Worm (Caenorhabditis elegans): ENCODE results near the gene F47E1.1.

The F47E1.1 gene

DNA sequence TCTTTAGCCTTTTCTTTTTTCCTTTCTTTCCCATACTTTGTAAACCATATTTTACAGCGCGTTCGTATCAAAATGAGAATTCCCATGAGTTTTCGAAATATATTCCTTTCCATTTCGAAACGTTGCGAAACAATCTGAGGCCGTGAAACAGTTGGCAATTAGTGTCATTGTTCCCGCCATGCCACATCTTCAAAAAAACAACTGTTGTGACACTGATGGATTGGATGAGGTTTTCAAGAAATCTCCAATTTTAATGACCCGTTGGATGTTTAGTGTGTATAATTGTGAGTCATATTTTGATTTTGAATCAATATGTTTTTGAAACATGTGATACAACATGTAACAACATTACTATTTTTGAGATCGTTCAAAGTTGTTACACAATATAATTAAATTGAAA, 7.9 kb upstream of the F47E1.1 start:
- TF ChIP-seq dao-5 (tag; optimal IDR thresholded peaks at IDR 0.05) (no peak), W03F9.2 (tag; optimal IDR thresholded peaks at IDR 0.05) (no peak), him-1 (tag; optimal IDR thresholded peaks at IDR 0.05) (no peak)

DNA sequence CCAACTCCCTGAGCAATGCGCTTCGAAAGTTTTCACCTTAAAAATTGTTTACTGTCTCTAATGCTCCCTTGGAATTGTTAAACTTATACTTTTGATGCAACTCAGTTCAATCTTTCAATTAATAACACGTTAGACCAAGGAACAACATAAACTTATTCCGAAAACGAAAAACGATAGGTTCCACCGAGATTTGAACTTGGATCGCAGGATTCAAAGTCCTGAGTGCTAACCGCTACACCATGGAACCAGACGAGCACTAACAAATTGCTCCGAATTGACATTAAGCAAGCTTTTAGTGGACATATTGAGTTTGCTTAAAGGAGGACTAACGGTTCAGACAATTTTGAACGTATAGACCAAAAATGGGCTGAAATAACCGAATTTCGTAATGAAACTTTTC, 2.5 kb upstream of the F47E1.1 start:
- TF ChIP-seq him-1 (tag; optimal IDR thresholded peaks at IDR 0.05) (no peak), W03F9.2 (tag; optimal IDR thresholded peaks at IDR 0.05) (no peak), dao-5 (tag; optimal IDR thresholded peaks at IDR 0.05) (no peak)

DNA sequence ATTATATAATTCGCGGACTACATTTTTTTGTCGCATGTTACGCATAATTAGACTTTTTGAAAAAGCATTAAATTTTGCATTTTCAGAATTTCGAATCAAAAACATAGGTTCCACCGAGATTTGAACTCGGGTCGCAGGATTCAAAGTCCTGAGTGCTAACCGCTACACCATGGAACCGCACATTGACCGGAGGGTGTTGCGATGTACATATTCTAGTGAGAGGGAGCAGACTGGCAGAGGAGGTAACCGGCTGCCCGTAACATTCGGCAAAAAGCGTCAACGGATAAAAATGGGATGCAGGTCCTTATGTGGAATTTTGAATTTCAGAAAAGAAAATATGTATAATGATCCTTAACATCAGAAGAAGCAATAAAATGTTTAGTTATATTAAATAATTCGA, 1.2 kb downstream of the F47E1.1 start:
- TF ChIP-seq W03F9.2 (tag; optimal IDR thresholded peaks at IDR 0.05) (peak; percentile 14), him-1 (tag; optimal IDR thresholded peaks at IDR 0.05) (peak; percentile 19), dao-5 (tag; optimal IDR thresholded peaks at IDR 0.05) (peak; percentile 40)

DNA sequence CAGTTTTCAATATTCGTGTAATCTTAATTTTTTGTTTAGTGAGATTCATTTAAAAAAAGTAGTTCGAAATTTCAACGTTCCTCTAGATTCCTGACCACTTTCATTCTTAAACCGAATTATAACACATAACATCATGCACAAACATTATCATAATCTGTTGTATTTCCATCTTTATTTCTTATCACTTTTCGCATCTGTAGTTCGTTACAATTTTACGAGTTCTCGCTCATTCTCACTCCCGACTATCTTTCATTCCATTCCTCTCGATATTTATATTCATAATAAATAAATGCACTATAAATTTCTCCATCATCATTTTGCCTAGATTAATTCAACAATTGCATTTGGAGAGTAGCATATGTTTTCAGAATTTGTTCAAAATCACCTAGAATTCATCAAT, 4.2 kb downstream of the F47E1.1 start:
- TF ChIP-seq W03F9.2 (tag; optimal IDR thresholded peaks at IDR 0.05), result no peak
- no peak for TF ChIP-seq dao-5 (tag; optimal IDR thresholded peaks at IDR 0.05)
- no peak for TF ChIP-seq him-1 (tag; optimal IDR thresholded peaks at IDR 0.05)

DNA sequence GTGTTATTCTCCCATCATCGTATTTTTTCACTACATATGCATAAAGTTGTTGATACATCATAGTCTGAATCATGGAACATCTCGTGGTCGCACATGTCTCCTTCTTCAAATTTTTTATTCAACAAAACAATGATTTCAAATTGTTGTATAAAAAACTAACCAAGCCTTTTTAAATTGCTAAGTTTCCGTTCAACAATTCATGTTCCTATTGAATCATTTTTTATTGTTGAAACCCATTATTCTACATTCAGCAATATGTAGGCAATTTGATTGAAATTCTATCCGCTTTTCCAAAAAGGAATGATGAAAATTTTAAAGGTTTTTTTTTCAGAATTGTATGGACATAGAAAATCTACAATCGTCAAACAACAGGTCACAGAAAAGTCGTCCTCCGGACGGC, 5.7 kb downstream of the F47E1.1 start, which contains the start of gene ajm-1:
ajm-1 (plus strand) TSS at position 301 of the 400 bp plus-strand sequence.
- TF ChIP-seq W03F9.2 (tag; optimal IDR thresholded peaks at IDR 0.05) (no peak), dao-5 (tag; optimal IDR thresholded peaks at IDR 0.05) (no peak), him-1 (tag; optimal IDR thresholded peaks at IDR 0.05) (no peak)

DNA sequence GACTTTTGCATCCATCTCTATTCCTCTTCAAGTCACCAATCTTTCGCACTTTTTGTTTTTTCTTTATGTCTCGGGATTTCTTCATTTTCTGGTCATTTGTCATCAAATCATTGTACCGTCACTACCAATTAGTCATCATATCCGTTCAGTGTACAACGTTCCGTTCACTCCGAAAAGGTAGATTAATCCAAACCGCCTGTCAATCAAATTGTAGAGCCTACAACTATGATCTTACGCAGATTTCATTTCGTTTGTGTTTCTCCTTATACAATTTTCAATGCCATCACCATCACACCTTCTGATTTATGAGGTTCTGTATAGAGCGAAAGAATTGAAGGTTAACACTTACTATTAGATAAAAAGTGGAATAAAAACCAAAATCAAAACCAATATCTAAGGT, 8.9 kb downstream of the F47E1.1 start:
- no peak for TF ChIP-seq W03F9.2 (tag; optimal IDR thresholded peaks at IDR 0.05)
- TF ChIP-seq dao-5 (tag; optimal IDR thresholded peaks at IDR 0.05), result no peak
- TF ChIP-seq him-1 (tag; optimal IDR thresholded peaks at IDR 0.05), result no peak

DNA sequence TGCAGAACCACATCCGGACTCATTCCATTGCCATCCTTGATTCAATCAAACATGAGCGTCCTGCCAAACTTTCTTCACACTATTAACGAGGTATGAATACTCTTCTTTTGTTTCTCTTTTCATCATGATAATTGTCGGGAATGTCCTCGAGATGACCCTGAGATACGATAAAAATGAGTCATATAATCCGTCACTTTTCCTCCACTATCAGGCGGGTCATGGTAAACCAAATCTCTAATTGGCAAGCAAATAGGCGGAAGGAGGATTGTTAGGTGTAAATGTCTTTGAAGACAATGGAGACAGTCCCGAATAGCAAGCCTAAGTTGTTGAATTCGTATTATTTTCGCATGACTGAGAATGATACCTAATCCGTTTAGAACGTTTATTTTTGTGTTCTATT, 11.6 kb downstream of the F47E1.1 start:
- TF ChIP-seq dao-5 (tag; optimal IDR thresholded peaks at IDR 0.05) (no peak), W03F9.2 (tag; optimal IDR thresholded peaks at IDR 0.05) (no peak), him-1 (tag; optimal IDR thresholded peaks at IDR 0.05) (no peak)

DNA sequence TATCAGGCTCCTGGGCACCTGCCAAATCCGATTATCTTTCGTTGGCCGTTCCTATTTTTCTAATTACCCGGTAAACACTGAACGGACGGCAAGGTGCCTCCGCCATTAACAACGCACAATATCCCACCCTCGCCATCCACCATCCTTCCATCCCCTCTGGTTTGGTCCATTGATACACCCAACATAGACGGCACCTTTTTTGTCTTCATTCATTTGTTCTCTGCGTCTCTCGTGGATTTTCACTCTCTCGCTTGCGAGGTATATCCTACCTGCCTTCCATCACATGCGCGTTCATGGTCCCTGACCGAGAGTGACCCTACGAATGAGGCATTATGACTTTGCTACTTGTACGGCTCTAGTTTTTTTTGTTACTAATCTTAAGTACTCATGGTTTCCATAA, 12.6 kb downstream of the F47E1.1 start:
- TF ChIP-seq dao-5 (tag; optimal IDR thresholded peaks at IDR 0.05) (no peak), W03F9.2 (tag; optimal IDR thresholded peaks at IDR 0.05) (no peak), him-1 (tag; optimal IDR thresholded peaks at IDR 0.05) (no peak)

DNA sequence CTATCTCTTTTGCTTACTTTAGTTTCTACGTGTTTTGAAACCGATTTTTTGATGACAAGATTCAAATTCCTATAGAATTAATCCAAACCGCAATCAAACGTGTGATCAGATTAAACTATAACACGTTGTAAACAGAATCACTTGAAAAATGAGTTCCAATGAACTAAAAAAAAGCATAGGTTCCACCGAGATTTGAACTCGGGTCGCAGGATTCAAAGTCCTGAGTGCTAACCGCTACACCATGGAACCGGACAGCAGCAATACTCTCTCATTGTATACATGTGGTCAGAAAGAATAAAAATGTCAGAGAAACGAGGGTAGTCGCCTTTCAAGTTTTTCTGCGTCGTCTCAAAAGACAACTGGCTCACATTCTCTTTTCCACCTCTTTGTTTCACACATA, 14.4 kb downstream of the F47E1.1 start:
- TF ChIP-seq dao-5 (tag; optimal IDR thresholded peaks at IDR 0.05) (peak; percentile 35), him-1 (tag; optimal IDR thresholded peaks at IDR 0.05) (peak; percentile 33), W03F9.2 (tag; optimal IDR thresholded peaks at IDR 0.05) (no peak)

DNA sequence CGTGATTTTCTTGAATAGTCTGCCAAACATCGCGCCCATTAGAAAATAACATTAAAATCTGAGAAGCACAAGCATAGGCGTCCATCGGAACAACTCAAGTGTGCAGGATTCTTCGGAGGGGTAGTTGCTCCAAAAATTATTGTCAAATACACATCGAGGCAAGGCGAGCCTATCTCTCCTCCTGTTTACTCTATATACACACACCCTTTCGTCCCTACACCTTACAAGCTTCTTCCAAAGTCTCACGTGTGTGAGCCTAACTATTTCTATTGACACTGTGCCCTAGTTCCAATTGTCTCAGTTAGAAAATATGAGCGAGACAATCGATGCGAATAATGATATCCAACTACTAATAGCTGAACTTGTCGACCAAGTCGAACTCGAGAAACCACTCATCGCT, 14.9 kb downstream of the F47E1.1 start:
- TF ChIP-seq dao-5 (tag; optimal IDR thresholded peaks at IDR 0.05) (no peak), W03F9.2 (tag; optimal IDR thresholded peaks at IDR 0.05) (no peak), him-1 (tag; optimal IDR thresholded peaks at IDR 0.05) (no peak)

DNA sequence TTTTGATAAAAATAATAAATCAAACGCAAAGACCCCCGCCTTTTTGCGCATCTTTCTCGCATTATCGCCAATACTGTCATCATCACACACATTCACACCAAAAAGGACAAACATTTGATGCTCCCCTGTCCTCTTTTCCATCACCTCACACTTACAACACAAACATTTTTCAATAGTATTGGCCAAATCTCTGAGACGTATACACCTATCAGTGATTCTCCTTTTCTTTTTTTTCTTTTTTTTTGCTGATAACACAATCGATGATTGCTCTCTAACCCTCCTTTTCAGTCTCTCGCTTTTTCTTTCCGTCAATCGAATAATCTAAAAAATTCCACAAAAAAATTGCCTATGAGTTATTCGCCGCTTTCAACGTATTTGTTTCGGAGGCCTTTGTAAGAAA, 19.9 kb downstream of the F47E1.1 start:
- no peak for TF ChIP-seq him-1 (tag; optimal IDR thresholded peaks at IDR 0.05)
- no peak for TF ChIP-seq dao-5 (tag; optimal IDR thresholded peaks at IDR 0.05)
- no peak for TF ChIP-seq W03F9.2 (tag; optimal IDR thresholded peaks at IDR 0.05)

DNA sequence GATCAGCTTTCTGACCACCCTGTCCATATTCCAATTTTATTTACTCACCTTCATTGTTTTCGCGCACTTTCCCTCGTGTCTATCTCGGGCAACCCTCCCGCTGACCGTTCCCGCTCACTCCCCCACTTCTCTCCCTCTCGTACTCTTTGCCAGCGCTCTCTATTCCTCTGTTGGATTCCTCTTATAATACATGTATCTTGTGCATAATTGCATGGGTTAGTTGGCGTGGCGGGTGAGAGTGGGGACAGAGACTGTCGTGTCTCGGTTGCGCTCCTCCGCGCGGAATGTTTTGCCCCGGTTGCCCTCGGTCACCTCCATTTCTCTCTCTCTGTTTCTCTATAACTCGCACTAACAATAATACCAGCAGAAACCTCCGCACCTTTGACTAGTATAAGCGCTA, 25.2 kb downstream of the F47E1.1 start:
- TF ChIP-seq him-1 (tag; optimal IDR thresholded peaks at IDR 0.05) (no peak), dao-5 (tag; optimal IDR thresholded peaks at IDR 0.05) (no peak), W03F9.2 (tag; optimal IDR thresholded peaks at IDR 0.05) (no peak)

DNA sequence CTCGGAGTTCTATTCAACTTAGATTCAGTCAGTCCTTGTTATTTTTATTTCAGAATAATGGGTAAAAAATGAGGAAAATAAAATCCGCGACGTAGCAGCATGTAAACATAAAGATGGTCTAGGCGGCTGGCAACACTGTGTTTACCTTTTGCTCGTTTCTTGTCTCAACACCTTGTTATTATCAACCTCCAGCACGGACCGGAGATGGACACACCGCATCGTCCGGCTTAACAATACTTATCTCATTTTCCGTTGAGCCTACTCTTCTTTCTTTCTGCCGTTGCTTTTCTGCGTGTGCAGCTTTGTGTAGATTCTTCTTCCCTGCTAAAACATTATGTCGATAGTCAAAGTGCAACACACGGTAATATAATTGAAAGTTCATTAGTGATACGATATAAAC, 26.1 kb downstream of the F47E1.1 start:
- no peak for TF ChIP-seq him-1 (tag; optimal IDR thresholded peaks at IDR 0.05)
- TF ChIP-seq W03F9.2 (tag; optimal IDR thresholded peaks at IDR 0.05), result no peak
- no peak for TF ChIP-seq dao-5 (tag; optimal IDR thresholded peaks at IDR 0.05)

DNA sequence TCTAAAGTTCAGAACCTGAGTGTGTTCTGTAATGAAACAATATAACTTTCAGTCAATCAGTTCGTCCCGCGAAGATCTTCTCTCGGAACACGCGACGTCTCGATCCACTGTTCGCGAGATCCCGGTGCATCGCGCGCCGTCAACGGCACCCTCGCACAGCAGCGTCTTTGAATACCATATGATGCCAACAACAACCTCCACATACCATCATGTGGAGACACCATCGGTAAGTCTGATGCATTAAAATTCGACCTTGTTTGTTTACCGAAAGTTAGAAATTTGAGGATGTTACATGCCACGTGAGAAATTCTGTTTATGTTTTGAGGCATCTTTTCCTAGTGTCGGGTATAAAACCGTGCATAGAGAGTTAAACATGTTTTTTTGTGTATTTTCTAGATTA, 26.6 kb downstream of the F47E1.1 start:
- TF ChIP-seq dao-5 (tag; optimal IDR thresholded peaks at IDR 0.05) (no peak), W03F9.2 (tag; optimal IDR thresholded peaks at IDR 0.05) (no peak), him-1 (tag; optimal IDR thresholded peaks at IDR 0.05) (no peak)

DNA sequence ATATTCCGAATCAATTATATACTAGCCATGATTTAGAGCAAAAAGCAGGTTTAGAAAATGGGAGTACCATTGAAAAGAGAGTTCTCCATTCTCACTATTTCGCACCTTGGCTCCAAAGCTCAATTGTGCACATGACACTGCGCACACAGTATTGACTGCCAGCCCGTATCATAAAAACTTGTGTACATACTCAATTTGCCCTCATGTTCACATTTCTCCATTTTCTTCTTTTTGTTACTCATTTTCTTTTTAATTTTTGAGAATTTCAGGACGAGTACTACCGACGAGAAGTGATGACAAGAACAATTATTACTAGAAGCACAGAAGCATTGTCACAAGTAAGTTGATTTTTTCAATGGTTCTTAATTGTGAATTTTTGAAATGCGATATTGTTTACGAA, 27.4 kb downstream of the F47E1.1 start:
- TF ChIP-seq W03F9.2 (tag; optimal IDR thresholded peaks at IDR 0.05) (no peak), him-1 (tag; optimal IDR thresholded peaks at IDR 0.05) (no peak), dao-5 (tag; optimal IDR thresholded peaks at IDR 0.05) (no peak)

DNA sequence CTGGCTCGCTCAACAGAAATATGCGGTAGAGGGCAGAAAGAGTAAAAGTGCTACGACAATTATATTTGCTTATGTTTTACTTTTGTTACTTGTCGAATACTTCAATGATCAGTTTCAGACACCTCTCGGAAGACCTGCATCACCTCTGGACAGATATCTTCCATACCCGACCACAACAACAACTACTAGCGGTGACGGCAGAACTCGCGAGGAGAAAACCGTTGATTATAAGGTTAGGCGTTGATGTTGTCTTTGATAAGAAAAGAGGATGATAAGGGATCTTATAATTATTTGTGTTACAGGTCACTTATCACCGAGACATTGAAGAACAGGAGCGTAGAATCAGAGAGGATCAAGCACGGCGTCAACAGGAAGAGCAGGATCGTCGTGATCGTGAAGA, 28.1 kb downstream of the F47E1.1 start:
- TF ChIP-seq him-1 (tag; optimal IDR thresholded peaks at IDR 0.05) (no peak), W03F9.2 (tag; optimal IDR thresholded peaks at IDR 0.05) (no peak), dao-5 (tag; optimal IDR thresholded peaks at IDR 0.05) (no peak)
